Fruit fly (Drosophila melanogaster): ENCODE data around the gene Mec2.

DNA sequence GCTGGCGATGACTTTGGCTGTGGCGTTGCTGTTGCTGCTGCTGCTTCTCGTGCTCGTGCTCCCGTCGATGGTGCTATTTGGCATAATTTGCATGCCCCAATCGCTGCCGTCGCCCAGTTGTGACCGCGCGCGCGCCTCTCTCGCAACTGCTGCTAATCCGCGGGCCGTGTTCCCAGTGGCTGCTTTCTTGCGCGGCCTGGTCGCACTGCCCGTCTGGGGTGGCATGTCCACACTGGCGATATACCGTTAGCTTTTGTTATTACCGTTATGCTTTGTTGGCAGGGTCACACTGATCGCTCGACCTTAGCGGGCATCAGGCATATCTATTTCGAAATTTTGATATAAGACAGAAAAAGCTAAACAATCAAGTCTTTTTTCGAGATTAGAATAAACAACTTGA is 13.8 kb downstream of the Mec2 start, which contains the start of gene CG7990:
- TF ChIP-seq cyc (GFP tag; optimal IDR thresholded peaks at IDR 0.05) (no peak), fd59A (GFP tag; optimal IDR thresholded peaks at IDR 0.05) (no peak), CG16779 (tag; optimal IDR thresholded peaks at IDR 0.05) (no peak)
